Worm (Caenorhabditis elegans) whole organism, L2 larva: ENCODE data around the gene Y82E9BR.10.

Experiments
- C34F6.9 ChIP-seq: fragments of 150-350 bp; optimal IDR thresholded peaks from 2 replicates; lab custom pipeline; 2014; ENCODE audit warnings: missing biosample characterization, missing genetic modification characterization
- F13H6.1 ChIP-seq: sonication (generic microtip); optimal IDR thresholded peaks from 2 replicates; lab custom pipeline; 2016; ENCODE audit warnings: missing genetic modification characterization, missing compliant biosample characterization
- R02D3.7 ChIP-seq: fragments of 150-350 bp; optimal IDR thresholded peaks from 2 replicates; lab custom pipeline; 2014; ENCODE audit warnings: missing biosample characterization, missing genetic modification characterization
- Y55F3AM.14 ChIP-seq: fragments of 200-800 bp; sonication (Bioruptor generic); optimal IDR thresholded peaks from 2 replicates; lab custom pipeline; 2018; ENCODE audit warnings: mild to moderate bottlenecking, missing genetic modification characterization, missing compliant biosample characterization
- ZK546.5 ChIP-seq: sonication (generic microtip); optimal IDR thresholded peaks from 2 replicates; lab custom pipeline; 2017; ENCODE audit warnings: missing biosample characterization, missing genetic modification characterization
- alr-1 ChIP-seq: fragments of 150-350 bp; optimal IDR thresholded peaks from 2 replicates; lab custom pipeline; 2014; ENCODE audit warnings: missing biosample characterization, missing genetic modification characterization
- aly-2 ChIP-seq: fragments of 150-350 bp; optimal IDR thresholded peaks from 2 replicates; lab custom pipeline; 2014; ENCODE audit warnings: missing biosample characterization, missing genetic modification characterization
- ama-1 ChIP-seq: fragments of 150-350 bp; optimal IDR thresholded peaks from 2 replicates; lab custom pipeline; 2018; ENCODE audit warnings: inconsistent platforms
- blmp-1 ChIP-seq: sonication (generic microtip); optimal IDR thresholded peaks from 2 replicates; lab custom pipeline; 2017; ENCODE audit warnings: missing genetic modification characterization, mild to moderate bottlenecking, missing compliant biosample characterization, antibody characterized with exemption, moderate library complexity; ENCODE audit not compliant: insufficient read depth
- ceh-16 ChIP-seq: fragments of 150-350 bp; optimal IDR thresholded peaks from 2 replicates; lab custom pipeline; 2014; ENCODE audit warnings: missing biosample characterization, missing genetic modification characterization
- ceh-82 ChIP-seq: fragments of 150-350 bp; optimal IDR thresholded peaks from 2 replicates; lab custom pipeline; 2014; ENCODE audit warnings: missing biosample characterization, missing genetic modification characterization
- crh-2 ChIP-seq: sonication (generic microtip); optimal IDR thresholded peaks from 2 replicates; lab custom pipeline; 2017; ENCODE audit warnings: missing biosample characterization, missing genetic modification characterization
- dmd-4 ChIP-seq: sonication (generic microtip); optimal IDR thresholded peaks from 2 replicates; lab custom pipeline; 2017; ENCODE audit warnings: missing biosample characterization, missing genetic modification characterization
- egl-27 ChIP-seq: sonication (generic microtip); optimal IDR thresholded peaks from 3 replicates; lab custom pipeline; 2017; ENCODE audit warnings: missing biosample characterization, missing genetic modification reagents, missing genetic modification characterization
- elt-1 ChIP-seq: fragments of 150-350 bp; optimal IDR thresholded peaks from 2 replicates; lab custom pipeline; 2014; ENCODE audit warnings: missing biosample characterization, missing genetic modification characterization
- elt-3 ChIP-seq: sonication (generic microtip); optimal IDR thresholded peaks from 2 replicates; lab custom pipeline; 2017; ENCODE audit warnings: missing biosample characterization, missing genetic modification characterization
- fos-1 ChIP-seq: fragments of 150-350 bp; optimal IDR thresholded peaks from 2 replicates; lab custom pipeline; 2014; ENCODE audit warnings: missing biosample characterization, missing genetic modification characterization
- gmeb-1 ChIP-seq: fragments of 150-350 bp; optimal IDR thresholded peaks from 2 replicates; lab custom pipeline; 2014; ENCODE audit warnings: missing biosample characterization, missing genetic modification characterization
- lin-11 ChIP-seq: fragments of 150-350 bp; sonication (generic microtip); optimal IDR thresholded peaks from 2 replicates; lab custom pipeline; 2014; ENCODE audit warnings: missing biosample characterization, missing genetic modification characterization, inconsistent platforms, mixed read lengths
- lin-13 ChIP-seq: fragments of 150-350 bp; optimal IDR thresholded peaks from 2 replicates; lab custom pipeline; 2014; ENCODE audit warnings: missing biosample characterization, missing genetic modification reagents, missing genetic modification characterization
- lin-39 ChIP-seq: fragments of 150-350 bp; optimal IDR thresholded peaks from 2 replicates; lab custom pipeline; 2014; ENCODE audit warnings: missing biosample characterization, missing genetic modification reagents, missing genetic modification characterization
- lsy-2 ChIP-seq, 2 experiments: fragments of 150-350 bp in 1 of 2; sonication (generic microtip) in 1 of 2; optimal IDR thresholded peaks; 2 replicates each; lab custom pipeline; 2014 to 2017; ENCODE audit warnings: missing biosample characterization in 2 of 2, missing genetic modification characterization in 2 of 2
- mab-5 ChIP-seq: fragments of 150-350 bp; optimal IDR thresholded peaks from 2 replicates; lab custom pipeline; 2014; ENCODE audit warnings: missing biosample characterization, missing genetic modification characterization
- mbf-1 ChIP-seq: sonication (generic microtip); optimal IDR thresholded peaks from 2 replicates; lab custom pipeline; 2017; ENCODE audit warnings: missing biosample characterization, missing genetic modification characterization
- mdl-1 ChIP-seq, 2 experiments: fragments of 150-350 bp in 1 of 2; sonication (generic microtip) in 1 of 2; optimal IDR thresholded peaks; 2 replicates each; lab custom pipeline; 2017; ENCODE audit warnings: missing biosample characterization in 2 of 2, missing genetic modification characterization in 2 of 2
- nhr-10 ChIP-seq: sonication (generic microtip); optimal IDR thresholded peaks from 2 replicates; lab custom pipeline; 2017; ENCODE audit warnings: missing biosample characterization, missing genetic modification characterization
- nhr-11 ChIP-seq: fragments of 150-350 bp; optimal IDR thresholded peaks from 2 replicates; lab custom pipeline; 2014; ENCODE audit warnings: missing biosample characterization, missing genetic modification characterization
- nhr-12 ChIP-seq: fragments of 150-350 bp; optimal IDR thresholded peaks from 2 replicates; lab custom pipeline; 2014; ENCODE audit warnings: missing biosample characterization, missing genetic modification characterization
- nhr-129 ChIP-seq: fragments of 150-350 bp; optimal IDR thresholded peaks from 2 replicates; lab custom pipeline; 2014; ENCODE audit warnings: missing biosample characterization, missing genetic modification characterization
- nhr-21 ChIP-seq: fragments of 150-350 bp; optimal IDR thresholded peaks from 2 replicates; lab custom pipeline; 2014; ENCODE audit warnings: missing biosample characterization, missing genetic modification characterization
- nhr-23 ChIP-seq: fragments of 150-350 bp; optimal IDR thresholded peaks from 2 replicates; lab custom pipeline; 2014; ENCODE audit warnings: missing biosample characterization, missing genetic modification reagents, missing genetic modification characterization
- nhr-237 ChIP-seq: fragments of 150-350 bp; optimal IDR thresholded peaks from 2 replicates; lab custom pipeline; 2014; ENCODE audit warnings: missing biosample characterization, missing genetic modification characterization
- nhr-25 ChIP-seq: fragments of 150-350 bp; sonication (generic microtip); optimal IDR thresholded peaks from 3 replicates; lab custom pipeline; 2014; ENCODE audit warnings: missing biosample characterization, missing genetic modification characterization
- nhr-6 ChIP-seq: fragments of 150-350 bp; optimal IDR thresholded peaks from 2 replicates; lab custom pipeline; 2014; ENCODE audit warnings: missing biosample characterization, missing genetic modification characterization
- nhr-77 ChIP-seq: fragments of 150-350 bp; optimal IDR thresholded peaks from 2 replicates; lab custom pipeline; 2014; ENCODE audit warnings: missing biosample characterization, missing genetic modification characterization
- peb-1 ChIP-seq: fragments of 150-350 bp; optimal IDR thresholded peaks from 2 replicates; lab custom pipeline; 2014; ENCODE audit warnings: missing biosample characterization, missing genetic modification characterization
- sem-4 ChIP-seq: fragments of 150-350 bp; optimal IDR thresholded peaks from 2 replicates; lab custom pipeline; 2014; ENCODE audit warnings: missing biosample characterization, missing genetic modification reagents, missing genetic modification characterization
- skn-1 ChIP-seq: sonication (generic microtip); optimal IDR thresholded peaks from 2 replicates; lab custom pipeline; 2017; ENCODE audit warnings: missing biosample characterization, missing genetic modification characterization
- sma-3 ChIP-seq: sonication (generic microtip); optimal IDR thresholded peaks from 2 replicates; lab custom pipeline; 2016; ENCODE audit warnings: missing genetic modification reagents, missing genetic modification characterization, missing compliant biosample characterization
- sma-9 ChIP-seq, 2 experiments: fragments of 150-350 bp in 1 of 2; sonication (generic microtip) in 1 of 2; optimal IDR thresholded peaks; 2 replicates each; lab custom pipeline; 2014 to 2016; ENCODE audit warnings: missing genetic modification characterization in 2 of 2, mild to moderate bottlenecking in 1 of 2, missing biosample characterization in 1 of 2, missing compliant biosample characterization in 1 of 2, missing genetic modification reagents in 1 of 2, moderate library complexity in 1 of 2
- snpc-4 ChIP-seq: fragments of 150-350 bp; optimal IDR thresholded peaks from 2 replicates; lab custom pipeline; 2014; ENCODE audit warnings: missing biosample characterization, missing genetic modification characterization
- unc-39 ChIP-seq: fragments of 150-350 bp; optimal IDR thresholded peaks from 2 replicates; lab custom pipeline; 2014; ENCODE audit warnings: missing biosample characterization, missing genetic modification characterization
- unc-55 ChIP-seq: fragments of 150-350 bp; sonication (generic microtip); optimal IDR thresholded peaks from 3 replicates; lab custom pipeline; 2014; ENCODE audit warnings: missing biosample characterization, missing genetic modification reagents, missing genetic modification characterization
- unc-62 ChIP-seq: fragments of 150-350 bp; optimal IDR thresholded peaks from 2 replicates; lab custom pipeline; 2014; ENCODE audit warnings: missing biosample characterization, missing genetic modification reagents, missing genetic modification characterization
- zag-1 ChIP-seq: fragments of 150-350 bp; optimal IDR thresholded peaks from 2 replicates; lab custom pipeline; 2014; ENCODE audit warnings: missing biosample characterization, missing genetic modification characterization
- ztf-1 ChIP-seq: fragments of 200-800 bp; sonication (Bioruptor generic); conservative IDR thresholded peaks from 2 replicates; pipeline ENCODE4 v1.3.6; 2022; ENCODE audit warnings: missing genetic modification characterization, missing compliant biosample characterization
- ztf-11 ChIP-seq: sonication (generic microtip); optimal IDR thresholded peaks from 2 replicates; lab custom pipeline; 2017; ENCODE audit warnings: missing biosample characterization, missing genetic modification characterization
- ztf-4 ChIP-seq: fragments of 150-350 bp; optimal IDR thresholded peaks from 2 replicates; lab custom pipeline; 2014; ENCODE audit warnings: missing biosample characterization, missing genetic modification characterization

The Y82E9BR.10 gene

DNA sequence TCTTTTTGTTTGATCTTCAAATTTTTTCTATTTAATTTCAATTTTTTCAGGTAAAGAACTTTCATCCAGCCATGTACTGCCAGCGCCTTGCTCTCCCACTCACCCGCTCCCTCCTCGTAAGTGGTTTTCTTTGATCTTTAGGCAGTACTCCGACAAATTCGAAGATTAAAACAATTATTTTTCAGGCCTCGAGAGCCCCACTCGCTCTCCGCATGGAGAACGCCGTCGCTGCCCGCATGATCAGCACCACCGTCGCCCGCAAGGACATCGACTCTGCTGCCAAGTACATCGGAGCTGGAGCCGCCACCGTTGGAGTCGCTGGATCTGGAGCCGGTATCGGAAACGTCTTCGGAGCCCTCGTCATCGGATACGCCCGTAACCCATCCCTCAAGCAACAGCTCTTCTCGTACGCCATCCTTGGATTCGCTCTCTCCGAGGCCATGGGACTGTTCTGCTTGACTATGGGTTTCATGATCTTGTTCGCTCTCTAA lies 43.8 kb upstream of the Y82E9BR.10 start, which contains the start of gene Y82E9BR.3:
TSS of gene Y82E9BR.3 (plus strand) at position 51 of the 491 bp plus-strand sequence.
- TF ChIP-seq ztf-4 (no peak), ztf-11 (no peak), unc-39 (tag; lab: Kevin White, UChicago) (no peak)

DNA sequence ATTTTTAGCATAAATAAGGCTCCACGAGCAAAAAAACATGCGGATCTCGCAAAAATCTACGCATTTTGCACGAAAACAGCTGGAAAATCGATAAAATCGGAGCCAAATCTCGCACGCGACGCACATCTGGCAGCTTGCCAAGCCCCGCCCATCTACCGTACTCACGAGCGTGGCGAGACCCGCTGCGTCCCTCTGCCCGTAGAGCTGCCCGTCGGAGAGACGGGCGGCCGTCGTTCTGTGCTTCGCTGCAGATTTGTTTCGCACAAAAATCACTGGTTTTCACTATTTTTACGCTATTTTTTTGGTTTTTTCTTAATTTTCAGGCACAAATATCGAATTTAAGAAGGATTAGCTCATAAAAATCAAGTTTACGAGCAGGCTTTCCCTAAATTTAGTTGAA lies 43.3 kb upstream of the Y82E9BR.10 start:
- peak; percentile 89 for TF ChIP-seq nhr-129
- no peak for TF ChIP-seq alr-1 (tag; lab: Kevin White, UChicago)
- TF ChIP-seq aly-2 (tag; lab: Kevin White, UChicago): no peak
- TF ChIP-seq Y55F3AM.14 (GFP tag; lab: Kevin White, UChicago): peak; percentile 67
- peak; percentile 14 for TF ChIP-seq zag-1 (tag; lab: Kevin White, UChicago)
- no peak for TF ChIP-seq unc-62 (GFP tag; lab: Kevin White, UChicago)
- peak; percentile 84 for TF ChIP-seq nhr-25
- TF ChIP-seq skn-1 (tag; lab: Kevin White, UChicago): no peak
- TF ChIP-seq crh-2 (tag; lab: Kevin White, UChicago): peak; percentile 88
- peak; percentile 98 to 99 for TF ChIP-seq lsy-2 (tag; optimal IDR thresholded peaks at IDR 0.05; lab: Kevin White, UChicago)
- peak; percentile 95 for TF ChIP-seq unc-55
- peak; percentile 86 for TF ChIP-seq F13H6.1 (tag; lab: Kevin White, UChicago)
- TF ChIP-seq nhr-77: no peak
- peak; percentile 79 for TF ChIP-seq ceh-16 (tag; lab: Kevin White, UChicago)
- TF ChIP-seq ztf-1 (GFP tag; lab: Robert Waterston, UW): no peak
- TF ChIP-seq R02D3.7 (tag; lab: Kevin White, UChicago): no peak
- no peak for TF ChIP-seq nhr-10
- peak; percentile 77 for TF ChIP-seq nhr-21
- no peak for TF ChIP-seq lin-39 (tag; lab: Kevin White, UChicago)
- no peak for TF ChIP-seq mbf-1 (tag; lab: Kevin White, UChicago)
- peak; percentile 5 to 75 for TF ChIP-seq mdl-1 (tag; optimal IDR thresholded peaks at IDR 0.05; lab: Kevin White, UChicago)
- no peak for TF ChIP-seq nhr-12 (tag; lab: Kevin White, UChicago)
- TF ChIP-seq elt-1 (tag; lab: Kevin White, UChicago): no peak
- TF ChIP-seq nhr-6 (tag; lab: Kevin White, UChicago): peak; percentile 61
- TF ChIP-seq ztf-11: no peak
- peak; percentile 88 for TF ChIP-seq sma-9 (GFP tag; optimal IDR thresholded peaks at IDR 0.05; lab: Kevin White, UChicago)
- no peak for TF ChIP-seq sma-9 (tag; optimal IDR thresholded peaks at IDR 0.05; lab: Kevin White, UChicago)
- no peak for TF ChIP-seq elt-3 (tag; lab: Kevin White, UChicago)
- peak; percentile 97 for TF ChIP-seq ZK546.5
- peak; percentile 59 for TF ChIP-seq snpc-4 (tag; lab: Kevin White, UChicago)
- TF ChIP-seq nhr-237 (tag; lab: Kevin White, UChicago): peak; percentile 37
- peak; percentile 47 for TF ChIP-seq sem-4
- no peak for TF ChIP-seq peb-1 (tag; lab: Kevin White, UChicago)
- peak; percentile 30 for TF ChIP-seq egl-27
- TF ChIP-seq C34F6.9 (tag; lab: Kevin White, UChicago): peak; percentile 89
- TF ChIP-seq blmp-1: peak; percentile 2
- TF ChIP-seq ama-1 (lab: Kevin White, UChicago): peak; percentile 40
- no peak for TF ChIP-seq dmd-4 (tag; lab: Kevin White, UChicago)
- peak; percentile 63 for TF ChIP-seq gmeb-1 (tag; lab: Kevin White, UChicago)
- TF ChIP-seq ceh-82 (tag; lab: Kevin White, UChicago): peak; percentile 21
- peak; percentile 96 for TF ChIP-seq lin-13
- no peak for TF ChIP-seq nhr-11 (tag; lab: Kevin White, UChicago)
- peak; percentile 90 for TF ChIP-seq lin-11 (tag; lab: Kevin White, UChicago)
- peak; percentile 75 for TF ChIP-seq fos-1 (tag; lab: Kevin White, UChicago)
- peak; percentile 88 for TF ChIP-seq sma-3
- TF ChIP-seq ztf-4: peak; percentile 63
- no peak for TF ChIP-seq nhr-23 (tag; lab: Kevin White, UChicago)
- peak; percentile 40 for TF ChIP-seq mab-5 (tag; lab: Kevin White, UChicago)
- TF ChIP-seq unc-39 (tag; lab: Kevin White, UChicago): no peak
